Worm (Caenorhabditis elegans) whole organism, L1 larva: Measurements from ENCODE around the gene best-16.

Source experiments
- C04F5.9 ChIP-seq: sonication (generic microtip); optimal IDR thresholded peaks from 2 replicates; lab custom pipeline; 2016; ENCODE audit warnings: missing genetic modification characterization, missing compliant biosample characterization
- C16A3.4 ChIP-seq: fragments of 150-350 bp; optimal IDR thresholded peaks from 2 replicates; lab custom pipeline; 2014; ENCODE audit warnings: missing biosample characterization, missing genetic modification characterization
- C34B4.2 ChIP-seq: sonication (generic microtip); optimal IDR thresholded peaks from 2 replicates; lab custom pipeline; 2017; ENCODE audit warnings: mild to moderate bottlenecking, missing genetic modification characterization, missing compliant biosample characterization
- F16B12.6 ChIP-seq: fragments of 150-350 bp; optimal IDR thresholded peaks from 2 replicates; lab custom pipeline; 2014; ENCODE audit warnings: missing biosample characterization, missing genetic modification characterization
- Y116A8C.19 ChIP-seq: sonication (generic microtip); optimal IDR thresholded peaks from 2 replicates; lab custom pipeline; 2016; ENCODE audit warnings: missing compliant biosample characterization, missing genetic modification characterization, borderline replicate concordance
- ceh-63 ChIP-seq: fragments of 200-800 bp; sonication (Bioruptor generic); optimal IDR thresholded peaks from 2 replicates; lab custom pipeline; 2018; ENCODE audit warnings: mild to moderate bottlenecking, missing genetic modification characterization, missing compliant biosample characterization
- ceh-8 ChIP-seq: fragments of 200-800 bp; sonication (Bioruptor generic); optimal IDR thresholded peaks from 2 replicates; lab custom pipeline; 2018; ENCODE audit warnings: mild to moderate bottlenecking, missing genetic modification characterization, moderate library complexity, missing compliant biosample characterization
- ceh-90 ChIP-seq: sonication (generic microtip); optimal IDR thresholded peaks from 2 replicates; lab custom pipeline; 2016; ENCODE audit warnings: missing genetic modification characterization, missing compliant biosample characterization
- ces-1 ChIP-seq: fragments of 150-350 bp; optimal IDR thresholded peaks from 2 replicates; lab custom pipeline; 2014; ENCODE audit warnings: missing biosample characterization, missing genetic modification reagents, missing genetic modification characterization
- dsc-1 ChIP-seq: sonication (generic microtip); optimal IDR thresholded peaks from 2 replicates; lab custom pipeline; 2016; ENCODE audit warnings: mild to moderate bottlenecking, missing genetic modification characterization, missing compliant biosample characterization
- efl-1 ChIP-seq, 4 experiments: fragments of 150-350 bp; optimal IDR thresholded peaks in 3 of 4; peaks in 1 of 4; 1 replicate in 1 of 4; 2 replicates in 3 of 4; lab custom pipeline; 2014; ENCODE audit warnings: missing biosample characterization in 2 of 4, missing genetic modification characterization in 2 of 4, missing genetic modification reagents in 2 of 4
- egl-13 ChIP-seq: sonication (generic microtip); optimal IDR thresholded peaks from 2 replicates; lab custom pipeline; 2016; ENCODE audit warnings: missing genotype, missing genetic modification reagents, missing genetic modification characterization, missing compliant biosample characterization
- fkh-4 ChIP-seq: sonication (generic microtip); optimal IDR thresholded peaks from 2 replicates; lab custom pipeline; 2016; ENCODE audit warnings: missing compliant biosample characterization, missing genetic modification characterization, borderline replicate concordance
- hlh-4 ChIP-seq: sonication (generic microtip); optimal IDR thresholded peaks from 2 replicates; lab custom pipeline; 2016; ENCODE audit warnings: mild to moderate bottlenecking, missing genetic modification characterization, missing compliant biosample characterization
- hpl-2 ChIP-seq: fragments of 150-350 bp; optimal IDR thresholded peaks from 2 replicates; lab custom pipeline; 2014; ENCODE audit warnings: missing biosample characterization, missing genetic modification reagents, missing genetic modification characterization
- lin-13 ChIP-seq: fragments of 150-350 bp; optimal IDR thresholded peaks from 2 replicates; lab custom pipeline; 2014; ENCODE audit warnings: missing biosample characterization, missing genetic modification reagents, missing genetic modification characterization
- lin-35 ChIP-seq, 2 experiments: fragments of 150-350 bp; optimal IDR thresholded peaks; 2 replicates each; lab custom pipeline; 2014; ENCODE audit warnings: missing biosample characterization in 2 of 2, missing genetic modification characterization in 2 of 2, missing genetic modification reagents in 2 of 2
- lin-39 ChIP-seq: fragments of 150-350 bp; optimal IDR thresholded peaks from 2 replicates; lab custom pipeline; 2014; ENCODE audit warnings: missing biosample characterization, missing genetic modification reagents, missing genetic modification characterization
- mab-9 ChIP-seq: fragments of 200-800 bp; sonication (Bioruptor generic); IDR thresholded peaks from 2 replicates; pipeline ENCODE4 v1.3.6; 2022; ENCODE audit warnings: missing genetic modification reagents, missing genetic modification characterization, missing compliant biosample characterization
- mef-2 ChIP-seq: fragments of 150-350 bp; optimal IDR thresholded peaks from 2 replicates; lab custom pipeline; 2014; ENCODE audit warnings: missing biosample characterization, missing genetic modification characterization
- nhr-11 ChIP-seq: fragments of 150-350 bp; optimal IDR thresholded peaks from 2 replicates; lab custom pipeline; 2014; ENCODE audit warnings: missing biosample characterization, missing genetic modification characterization
- nhr-20 ChIP-seq: sonication (generic microtip); optimal IDR thresholded peaks from 2 replicates; lab custom pipeline; 2016; ENCODE audit warnings: mild to moderate bottlenecking, missing genetic modification characterization, missing compliant biosample characterization
- nhr-237 ChIP-seq: fragments of 150-350 bp; optimal IDR thresholded peaks from 2 replicates; lab custom pipeline; 2014; ENCODE audit warnings: missing biosample characterization, missing genetic modification characterization
- nhr-28 ChIP-seq: fragments of 150-350 bp; optimal IDR thresholded peaks from 2 replicates; lab custom pipeline; 2014; ENCODE audit warnings: missing biosample characterization, missing genetic modification characterization
- nhr-47 ChIP-seq: sonication (generic microtip); optimal IDR thresholded peaks from 2 replicates; lab custom pipeline; 2016; ENCODE audit warnings: mild to moderate bottlenecking, missing genetic modification characterization, moderate library complexity, missing compliant biosample characterization
- nhr-76 ChIP-seq: sonication (generic microtip); optimal IDR thresholded peaks from 2 replicates; lab custom pipeline; 2017; ENCODE audit warnings: missing biosample characterization, missing genetic modification characterization
- nhr-77 ChIP-seq: fragments of 150-350 bp; optimal IDR thresholded peaks from 2 replicates; lab custom pipeline; 2014; ENCODE audit warnings: missing biosample characterization, missing genetic modification characterization
- nhr-84 ChIP-seq: sonication (generic microtip); optimal IDR thresholded peaks from 2 replicates; lab custom pipeline; 2017; ENCODE audit warnings: missing biosample characterization, missing genetic modification characterization
- nhr-85 ChIP-seq: sonication (generic microtip); peaks from one replicate; lab custom pipeline; 2016; ENCODE audit warnings: missing genetic modification characterization, inconsistent platforms, missing compliant biosample characterization
- nhr-90 ChIP-seq: sonication (generic microtip); optimal IDR thresholded peaks from 2 replicates; lab custom pipeline; 2016; ENCODE audit warnings: mild to moderate bottlenecking, missing genetic modification characterization, missing compliant biosample characterization; ENCODE audit not compliant: poor library complexity
- pag-3 ChIP-seq: sonication (generic microtip); optimal IDR thresholded peaks from 2 replicates; lab custom pipeline; 2017; ENCODE audit warnings: missing genetic modification characterization, mild to moderate bottlenecking, missing compliant biosample characterization, antibody characterized with exemption, borderline replicate concordance; ENCODE audit not compliant: insufficient read depth
- rnt-1 ChIP-seq: sonication (generic microtip); optimal IDR thresholded peaks from 2 replicates; lab custom pipeline; 2016; ENCODE audit warnings: mild to moderate bottlenecking, missing genetic modification characterization, moderate library complexity, missing compliant biosample characterization
- snpc-4 ChIP-seq: fragments of 150-350 bp; optimal IDR thresholded peaks from 2 replicates; lab custom pipeline; 2014; ENCODE audit warnings: missing biosample characterization, missing genetic modification characterization
- snu-23 ChIP-seq: sonication (generic microtip); optimal IDR thresholded peaks from 2 replicates; lab custom pipeline; 2016; ENCODE audit warnings: missing genetic modification characterization, missing compliant biosample characterization
- sox-4 ChIP-seq: sonication (generic microtip); optimal IDR thresholded peaks from 2 replicates; lab custom pipeline; 2016; ENCODE audit warnings: missing genetic modification characterization, missing compliant biosample characterization
- swsn-7 ChIP-seq: sonication (generic microtip); optimal IDR thresholded peaks from 2 replicates; lab custom pipeline; 2016; ENCODE audit warnings: missing genetic modification characterization, missing compliant biosample characterization
- tlp-1 ChIP-seq: fragments of 150-350 bp; optimal IDR thresholded peaks from 2 replicates; lab custom pipeline; 2014; ENCODE audit warnings: missing biosample characterization, missing genetic modification characterization
- unc-62 ChIP-seq: fragments of 150-350 bp; optimal IDR thresholded peaks from 2 replicates; lab custom pipeline; 2014; ENCODE audit warnings: missing biosample characterization, missing genetic modification reagents, missing genetic modification characterization
- unc-98 ChIP-seq: fragments of 200-800 bp; sonication (Bioruptor generic); IDR thresholded peaks from 2 replicates; pipeline ENCODE4 v1.3.6; 2022; ENCODE audit warnings: missing genetic modification characterization, missing compliant biosample characterization
- zag-1 ChIP-seq: fragments of 150-350 bp; optimal IDR thresholded peaks from 2 replicates; lab custom pipeline; 2014; ENCODE audit warnings: missing biosample characterization, missing genetic modification characterization
- zip-4 ChIP-seq: fragments of 200-800 bp; sonication (Bioruptor generic); optimal IDR thresholded peaks from 2 replicates; lab custom pipeline; 2018; ENCODE audit warnings: mild to moderate bottlenecking, missing genetic modification characterization, moderate library complexity, missing compliant biosample characterization

best-16 gene

DNA sequence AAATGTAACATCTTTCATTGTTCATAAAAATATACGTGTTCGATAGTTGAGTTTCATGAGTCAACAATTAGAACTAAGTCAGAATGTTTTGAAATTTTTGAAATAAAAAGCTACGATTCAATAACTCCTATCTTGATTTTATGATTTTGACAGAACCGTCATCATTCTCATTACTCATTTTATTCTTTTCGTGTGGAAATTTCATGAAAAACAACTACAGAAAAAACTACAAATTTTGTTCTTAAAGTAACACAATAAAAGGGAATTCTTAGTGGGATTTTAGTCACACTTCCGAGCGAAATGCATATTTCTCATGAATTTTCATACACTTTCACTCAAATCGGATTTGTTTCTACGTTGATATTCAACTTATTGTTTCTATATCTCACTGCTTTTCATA is 18.7 kb downstream of the best-16 start, which contains the start of gene str-44:
Gene str-44 (plus strand): TSS at position 301 of the 400 bp plus-strand sequence.
- TF ChIP-seq zag-1 (tag; lab: Kevin White, UChicago): no peak
- TF ChIP-seq nhr-47: no peak
- no peak for TF ChIP-seq zip-4 (GFP tag; lab: Kevin White, UChicago)
- TF ChIP-seq efl-1 (optimal IDR thresholded peaks at IDR 0.05; lab: Kevin White, UChicago): no peak
- TF ChIP-seq efl-1 (GFP tag; optimal IDR thresholded peaks at IDR 0.05 in 1 of 2; lab: Kevin White, UChicago): no peak
- TF ChIP-seq F16B12.6 (tag; lab: Kevin White, UChicago): no peak
- TF ChIP-seq nhr-85 (tag; lab: Kevin White, UChicago): no peak
- no peak for TF ChIP-seq ces-1
- TF ChIP-seq nhr-77: no peak
- no peak for TF ChIP-seq hlh-4 (tag; lab: Kevin White, UChicago)
- TF ChIP-seq nhr-11 (tag; lab: Kevin White, UChicago): no peak
- no peak for TF ChIP-seq snpc-4 (tag; lab: Kevin White, UChicago)
- no peak for TF ChIP-seq C34B4.2 (tag; lab: Kevin White, UChicago)
- TF ChIP-seq C16A3.4 (tag; lab: Kevin White, UChicago): no peak
- no peak for TF ChIP-seq mab-9
- TF ChIP-seq tlp-1 (tag; lab: Kevin White, UChicago): no peak
- TF ChIP-seq snu-23 (GFP tag; lab: Kevin White, UChicago): no peak
- TF ChIP-seq C04F5.9 (tag; lab: Kevin White, UChicago): no peak
- no peak for TF ChIP-seq lin-13

DNA sequence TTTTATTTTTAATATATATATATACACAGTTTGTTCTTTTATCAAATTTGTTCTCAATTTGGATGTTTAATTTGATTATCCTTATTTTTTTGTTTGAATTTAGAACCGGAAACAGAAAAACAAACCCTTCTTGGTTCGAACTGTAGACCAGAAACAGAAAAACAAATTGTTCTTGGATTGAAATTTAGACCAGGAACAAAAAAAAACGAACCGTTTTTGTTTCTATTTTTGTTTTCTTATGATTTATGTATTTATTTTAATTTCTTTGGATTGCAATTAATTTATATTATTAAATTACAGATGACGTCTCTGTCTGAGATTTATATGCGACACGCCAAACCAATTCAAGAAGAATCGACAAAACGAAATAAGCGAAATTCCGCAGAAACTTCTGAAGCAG is 20.3 kb downstream of the best-16 start, which contains the start of gene C42D4.19:
Gene C42D4.19 (plus strand): TSS at position 301 of the 400 bp plus-strand sequence.
- no peak for TF ChIP-seq F16B12.6 (tag; lab: Kevin White, UChicago)
- TF ChIP-seq zag-1 (tag; lab: Kevin White, UChicago): no peak
- no peak for TF ChIP-seq pag-3 (tag; lab: Kevin White, UChicago)
- no peak for TF ChIP-seq C16A3.4 (tag; lab: Kevin White, UChicago)
- no peak for TF ChIP-seq nhr-47
- TF ChIP-seq lin-35 (GFP tag; optimal IDR thresholded peaks at IDR 0.05; lab: Kevin White, UChicago): no peak
- no peak for TF ChIP-seq ceh-90 (tag; lab: Kevin White, UChicago)
- no peak for TF ChIP-seq ceh-63
- TF ChIP-seq unc-62 (GFP tag; lab: Kevin White, UChicago): no peak

DNA sequence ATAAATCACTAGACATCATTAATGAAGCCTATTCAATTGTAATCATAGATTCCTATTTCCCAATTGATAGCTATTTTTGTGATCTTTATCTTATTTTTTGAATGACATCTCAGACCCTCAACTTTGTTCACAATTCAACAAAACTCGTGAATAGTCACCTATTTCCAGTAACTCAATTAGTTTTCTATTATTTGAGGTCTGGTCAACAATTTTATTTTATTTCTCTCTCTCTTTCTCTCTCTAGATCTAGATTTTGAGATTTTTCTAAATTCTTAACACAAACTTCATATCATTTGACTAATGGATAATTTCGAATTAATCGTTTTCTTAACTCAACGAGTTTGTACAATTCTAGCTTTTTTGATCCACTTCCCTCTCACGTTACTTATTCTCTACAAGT is 22.1 kb downstream of the best-16 start, which contains the start of gene str-1:
Gene str-1 (plus strand): TSS at position 301 of the 400 bp plus-strand sequence.
- peak; percentile 39 for TF ChIP-seq sox-4 (tag; lab: Kevin White, UChicago)
- no peak for TF ChIP-seq nhr-28

DNA sequence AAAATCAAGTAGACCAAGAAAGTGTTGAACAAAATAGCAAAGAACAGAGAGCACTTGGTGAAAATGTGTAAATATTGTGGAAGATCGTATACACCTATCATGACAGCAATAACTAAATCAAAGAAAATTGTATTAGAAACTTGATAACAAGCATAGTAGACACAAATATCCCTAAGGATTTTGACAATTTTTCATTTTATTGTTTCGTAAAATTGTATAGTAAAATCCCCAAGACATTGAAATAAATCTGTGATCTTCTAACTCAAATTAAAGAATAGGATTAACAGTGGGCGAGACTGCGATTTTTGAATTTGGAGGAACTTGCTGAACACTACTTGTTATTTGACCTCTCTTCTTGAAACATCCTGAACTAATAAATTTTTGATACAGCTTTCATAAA is 24.4 kb downstream of the best-16 start, which contains the start of gene str-220:
Gene str-220 (minus strand): TSS at position 101 of the 400 bp plus-strand sequence.
- no peak for TF ChIP-seq sox-4 (tag; lab: Kevin White, UChicago)
- TF ChIP-seq egl-13 (tag; lab: Kevin White, UChicago): no peak
- no peak for TF ChIP-seq snpc-4 (tag; lab: Kevin White, UChicago)
- no peak for TF ChIP-seq C34B4.2 (tag; lab: Kevin White, UChicago)
- TF ChIP-seq ces-1: no peak
- no peak for TF ChIP-seq rnt-1 (tag; lab: Kevin White, UChicago)
- TF ChIP-seq snu-23 (GFP tag; lab: Kevin White, UChicago): no peak
- no peak for TF ChIP-seq lin-39
- TF ChIP-seq swsn-7 (tag; lab: Kevin White, UChicago): no peak
- no peak for TF ChIP-seq nhr-76 (tag; lab: Kevin White, UChicago)
- TF ChIP-seq zag-1 (tag; lab: Kevin White, UChicago): no peak

DNA sequence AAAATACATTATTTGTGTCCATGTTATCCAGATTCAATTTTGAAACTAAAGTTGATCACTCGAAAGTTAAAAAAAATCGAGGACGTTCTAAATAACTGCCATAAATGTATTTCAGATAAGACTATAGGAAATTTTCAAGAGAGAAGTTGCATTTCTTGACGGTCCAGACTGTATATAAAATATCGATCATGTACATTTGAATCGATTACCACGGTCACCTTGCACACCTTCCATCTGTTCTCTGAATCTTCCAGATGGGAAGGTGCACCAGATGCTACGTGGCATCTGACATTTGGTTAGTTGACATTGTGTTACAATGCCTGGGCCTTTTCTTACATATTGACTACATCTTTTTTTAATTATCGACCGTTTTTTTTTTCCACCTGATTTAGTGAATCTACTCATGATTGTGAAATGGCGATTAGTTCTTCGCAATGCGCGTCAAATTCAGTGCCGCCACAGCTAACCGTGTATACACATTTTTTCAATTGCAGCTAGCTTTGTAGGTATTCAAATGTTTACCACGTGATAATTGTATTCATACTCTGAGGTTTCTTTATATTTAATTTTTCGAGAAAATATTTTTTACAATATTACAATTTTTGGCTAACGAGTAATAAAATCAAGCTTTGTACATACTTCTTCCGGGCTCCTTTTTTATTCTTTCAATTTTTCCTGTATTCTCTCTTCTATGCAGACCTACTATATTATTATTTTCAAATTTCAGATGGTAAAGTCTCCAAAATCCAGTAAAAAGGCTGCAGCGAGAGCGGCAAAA is 27.5 kb downstream of the best-16 start, which contains the start of gene skr-16:
Gene skr-16 (plus strand): TSS at position 728 of the 778 bp plus-strand sequence.
- TF ChIP-seq fkh-4 (tag; lab: Kevin White, UChicago) (no peak), ceh-63 (no peak), ces-1 (no peak), nhr-77 (no peak), nhr-47 (peak; percentile 5), nhr-237 (no peak), C04F5.9 (tag; lab: Kevin White, UChicago) (no peak), nhr-90 (no peak), dsc-1 (tag; lab: Kevin White, UChicago) (peak; percentile 32), ceh-8 (GFP tag; lab: Kevin White, UChicago) (no peak), nhr-20 (tag; lab: Kevin White, UChicago) (no peak), hpl-2 (GFP tag; lab: Kevin White, UChicago) (no peak), unc-98 (GFP tag; lab: Robert Waterston, UW) (no peak), nhr-84 (tag; lab: Kevin White, UChicago) (no peak), mef-2 (tag; lab: Kevin White, UChicago) (no peak), Y116A8C.19 (tag; lab: Kevin White, UChicago) (no peak), pag-3 (tag; lab: Kevin White, UChicago) (no peak), hlh-4 (tag; lab: Kevin White, UChicago) (no peak)
